Worm (Caenorhabditis elegans) whole organism, L4 larva: ENCODE results near the gene fbxb-49.

Experiments used
- F44E2.7 ChIP-seq: fragments of 200-800 bp; sonication (Bioruptor generic); IDR thresholded peaks from 2 replicates; pipeline ENCODE4 v2.1.2; 2022; ENCODE audit warnings: missing genetic modification characterization, missing compliant biosample characterization
- R02D3.7 ChIP-seq: fragments of 150-350 bp; sonication (generic microtip); optimal IDR thresholded peaks from 3 replicates; lab custom pipeline; 2014; ENCODE audit warnings: missing biosample characterization, missing genetic modification characterization
- aha-1 ChIP-seq: fragments of 150-350 bp; peaks from one replicate; lab custom pipeline; 2014; ENCODE audit warnings: missing biosample characterization, missing genetic modification characterization
- ceh-32 ChIP-seq: sonication (generic microtip); optimal IDR thresholded peaks from 2 replicates; lab custom pipeline; 2016; ENCODE audit warnings: mild to moderate bottlenecking, missing genetic modification characterization, missing compliant biosample characterization; ENCODE audit not compliant: poor library complexity
- ceh-62 ChIP-seq: sonication (generic microtip); optimal IDR thresholded peaks from 2 replicates; lab custom pipeline; 2017; ENCODE audit warnings: missing biosample characterization, missing genetic modification characterization
- ces-1 ChIP-seq: fragments of 150-350 bp; sonication (generic microtip); optimal IDR thresholded peaks from 4 replicates; lab custom pipeline; 2014; ENCODE audit warnings: missing biosample characterization, missing genetic modification reagents, missing genetic modification characterization
- daf-16 ChIP-seq, 3 experiments: sonication (generic microtip); optimal IDR thresholded peaks; 2 replicates each; lab custom pipeline; 2016 to 2017; ENCODE audit warnings: missing genetic modification characterization in 3 of 3, missing genetic modification reagents in 3 of 3, mild to moderate bottlenecking in 2 of 3, missing compliant biosample characterization in 2 of 3, missing biosample characterization in 1 of 3, moderate library complexity in 1 of 3
- daf-8 ChIP-seq: fragments of 200-800 bp; sonication (Bioruptor generic); IDR thresholded peaks from 2 replicates; pipeline ENCODE4 v1.3.6; 2022; ENCODE audit warnings: missing genetic modification characterization, missing compliant biosample characterization
- egl-27 ChIP-seq: sonication (generic microtip); optimal IDR thresholded peaks from 3 replicates; lab custom pipeline; 2017; ENCODE audit warnings: missing biosample characterization, missing genetic modification reagents, missing genetic modification characterization
- egl-43 ChIP-seq: fragments of 200-800 bp; sonication (Bioruptor generic); IDR thresholded peaks from 2 replicates; pipeline ENCODE4 v1.3.6; 2022; ENCODE audit warnings: missing genetic modification reagents, missing genetic modification characterization, missing compliant biosample characterization
- fos-1 ChIP-seq: fragments of 150-350 bp; optimal IDR thresholded peaks from 2 replicates; lab custom pipeline; 2014; ENCODE audit warnings: missing biosample characterization, missing genetic modification characterization
- hlh-11 ChIP-seq: fragments of 200-800 bp; sonication (Bioruptor generic); optimal IDR thresholded peaks from 2 replicates; lab custom pipeline; 2018; ENCODE audit warnings: mild to moderate bottlenecking, missing genetic modification characterization, missing compliant biosample characterization
- madf-5 ChIP-seq, 2 experiments: fragments of 200-800 bp; sonication (Bioruptor generic); IDR thresholded peaks; 2 replicates each; pipeline ENCODE4 v1.3.6; 2022; ENCODE audit warnings: missing compliant biosample characterization in 2 of 2, missing genetic modification characterization in 2 of 2
- mxl-3 ChIP-seq: fragments of 200-800 bp; sonication (Bioruptor generic); optimal IDR thresholded peaks from 2 replicates; lab custom pipeline; 2018; ENCODE audit warnings: mild to moderate bottlenecking, missing genetic modification characterization, missing compliant biosample characterization
- nhr-102 ChIP-seq: sonication (generic microtip); optimal IDR thresholded peaks from 2 replicates; lab custom pipeline; 2016; ENCODE audit warnings: mild to moderate bottlenecking, missing genetic modification characterization, moderate library complexity, missing compliant biosample characterization
- nhr-237 ChIP-seq: sonication (generic microtip); optimal IDR thresholded peaks from 2 replicates; lab custom pipeline; 2017; ENCODE audit warnings: missing biosample characterization, missing genetic modification characterization
- nhr-25 ChIP-seq: sonication (generic microtip); optimal IDR thresholded peaks from 2 replicates; lab custom pipeline; 2017; ENCODE audit warnings: missing genetic modification characterization, mild to moderate bottlenecking, missing compliant biosample characterization, antibody characterized with exemption, moderate library complexity, borderline replicate concordance; ENCODE audit not compliant: insufficient read depth
- nhr-28 ChIP-seq: fragments of 150-350 bp; optimal IDR thresholded peaks from 2 replicates; lab custom pipeline; 2014; ENCODE audit warnings: missing biosample characterization, missing genetic modification characterization
- nhr-41 ChIP-seq: fragments of 200-800 bp; sonication (Bioruptor generic); IDR thresholded peaks from 2 replicates; pipeline ENCODE4 v1.3.6; 2022; ENCODE audit warnings: missing genetic modification reagents, missing genetic modification characterization, missing compliant biosample characterization
- nhr-77 ChIP-seq: fragments of 150-350 bp; optimal IDR thresholded peaks from 2 replicates; lab custom pipeline; 2014; ENCODE audit warnings: missing biosample characterization, missing genetic modification characterization
- pqm-1 ChIP-seq: sonication (generic microtip); optimal IDR thresholded peaks from 2 replicates; lab custom pipeline; 2017; ENCODE audit warnings: missing biosample characterization, missing genetic modification characterization
- set-16 ChIP-seq: fragments of 200-800 bp; sonication (Bioruptor generic); IDR thresholded peaks from 2 replicates; pipeline ENCODE4 v1.3.6; 2022; ENCODE audit warnings: missing genetic modification reagents, missing genetic modification characterization, missing compliant biosample characterization
- snpc-1.2 ChIP-seq: fragments of 200-800 bp; sonication (Bioruptor generic); IDR thresholded peaks from 2 replicates; pipeline ENCODE4 v1.3.6; 2022; ENCODE audit warnings: missing genetic modification reagents, missing genetic modification characterization, missing compliant biosample characterization
- snpc-4 ChIP-seq: fragments of 150-350 bp; optimal IDR thresholded peaks from 2 replicates; lab custom pipeline; 2014; ENCODE audit warnings: missing biosample characterization, missing genetic modification characterization
- spr-1 ChIP-seq: sonication (generic microtip); optimal IDR thresholded peaks from 2 replicates; lab custom pipeline; 2016; ENCODE audit warnings: mild to moderate bottlenecking, missing genetic modification characterization, missing compliant biosample characterization
- unc-62 ChIP-seq, 3 experiments: fragments of 150-350 bp in 1 of 3; sonication (generic microtip); optimal IDR thresholded peaks in 2 of 3; peaks in 1 of 3; 1 replicate in 1 of 3; 2 replicates in 2 of 3; lab custom pipeline; 2014 to 2017; ENCODE audit warnings: missing biosample characterization in 3 of 3, missing genetic modification characterization in 3 of 3, missing genetic modification reagents in 3 of 3, missing genotype in 1 of 3
- ztf-11 ChIP-seq: fragments of 150-350 bp; optimal IDR thresholded peaks from 2 replicates; lab custom pipeline; 2014; ENCODE audit warnings: missing biosample characterization, missing genetic modification characterization

fbxb-49 gene

ce11 chrII:1600661-1601060, 32.3 kb downstream of the fbxb-49 start, which contains the start of gene bath-26:
Gene bath-26 (minus strand): TSS chrII:1600761.
- peak in 1 of 2 experiments; percentile 30 for TF ChIP-seq unc-62 (GFP tag; optimal IDR thresholded peaks at IDR 0.05 in 1 of 2; lab: Kevin White, UChicago)
- no peak for TF ChIP-seq unc-62 (tag; optimal IDR thresholded peaks at IDR 0.05; lab: Kevin White, UChicago)
- TF ChIP-seq ceh-62 (tag; lab: Kevin White, UChicago) = no peak

DNA sequence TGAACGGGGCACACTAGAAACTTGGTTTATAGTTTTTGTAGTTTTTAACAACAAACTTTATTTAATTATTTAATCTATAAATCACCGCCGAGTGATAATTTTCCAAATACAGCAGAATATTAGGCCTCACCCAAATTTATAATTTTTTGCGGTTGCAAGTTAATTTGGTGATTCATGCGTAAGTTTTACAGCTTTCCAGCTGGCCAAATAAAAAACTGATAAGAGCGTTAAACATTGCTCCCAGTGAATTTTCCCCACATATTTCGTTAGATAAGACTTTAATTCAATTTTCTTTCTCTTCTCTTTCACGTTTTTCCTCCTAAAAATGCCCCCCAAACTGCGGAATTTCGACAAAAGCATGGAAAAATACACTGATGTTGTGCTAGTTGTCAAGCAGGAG, 33.2 kb downstream of the fbxb-49 start, which contains the start of gene bath-47:
bath-47 (plus strand) TSS at position 305 of the 400 bp plus-strand sequence.
- TF ChIP-seq nhr-28 (tag; lab: Kevin White, UChicago) = no peak
- TF ChIP-seq fos-1 (tag; lab: Kevin White, UChicago) = no peak
- no peak for TF ChIP-seq ztf-11 (tag; lab: Kevin White, UChicago)
- TF ChIP-seq mxl-3 (GFP tag; lab: Kevin White, UChicago) = no peak
- no peak for TF ChIP-seq madf-5 (GFP tag; IDR thresholded peaks at IDR 0.05; lab: Robert Waterston, UW)
- no peak for TF ChIP-seq ceh-32 (tag; lab: Kevin White, UChicago)
- TF ChIP-seq, all 104 proteins: peak for 0

DNA sequence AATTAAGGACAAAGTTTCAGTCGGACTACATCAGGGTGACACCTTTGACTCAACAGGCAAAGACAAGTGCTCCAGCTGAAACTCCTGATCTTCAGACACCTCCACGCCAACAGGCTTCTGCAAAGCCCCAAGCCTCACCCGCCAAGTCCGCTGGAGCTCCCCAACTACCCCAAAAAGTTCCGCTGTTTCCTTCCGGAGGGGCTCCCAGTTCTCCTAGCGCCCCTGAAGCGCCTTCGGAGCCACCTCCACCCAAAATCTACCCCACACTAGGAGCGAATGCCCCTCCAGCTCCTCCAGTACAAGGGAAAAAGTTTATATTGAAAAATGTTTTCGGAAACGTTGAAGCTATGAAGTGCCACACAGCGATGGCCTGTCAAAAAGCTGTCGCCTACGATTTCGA, 34.7 kb downstream of the fbxb-49 start:
- TF ChIP-seq nhr-237 (tag; lab: Kevin White, UChicago) (no peak), set-16 (GFP tag; lab: Robert Waterston, UW) (peak; percentile 84)

ce11 chrII:1605010-1605409, 36.7 kb downstream of the fbxb-49 start:
- TF ChIP-seq nhr-25 (no peak), egl-27 (tag; lab: Kevin White, UChicago) (no peak), set-16 (GFP tag; lab: Robert Waterston, UW) (no peak), nhr-77 (no peak), aha-1 (tag; lab: Kevin White, UChicago) (no peak)

DNA sequence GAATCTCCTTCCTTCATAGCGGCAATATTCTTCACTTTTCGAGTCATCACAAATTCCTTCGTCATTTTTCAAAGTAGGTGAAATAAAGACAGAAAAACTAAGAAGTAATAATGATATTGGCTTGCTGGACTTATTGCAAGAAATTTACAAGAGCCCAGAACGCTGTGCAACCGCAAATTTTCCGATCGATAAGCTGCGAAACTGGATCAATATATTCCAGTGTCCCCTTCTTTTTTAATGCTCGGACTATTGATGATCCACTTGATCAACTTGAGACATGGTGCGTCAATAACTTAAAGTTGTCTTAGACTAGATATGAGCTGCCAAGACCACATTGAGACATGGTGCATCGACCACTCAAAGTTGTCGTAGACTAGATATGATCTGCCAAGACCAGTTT, 37.8 kb downstream of the fbxb-49 start, which contains the start of gene bath-33:
bath-33 (minus strand) TSS at position 101 of the 400 bp plus-strand sequence.
- TF ChIP-seq snpc-4 (tag; lab: Kevin White, UChicago) (no peak), ces-1 (GFP tag; lab: Kevin White, UChicago) (no peak), egl-43 (GFP tag; lab: Robert Waterston, UW) (no peak), aha-1 (tag; lab: Kevin White, UChicago) (no peak), R02D3.7 (tag; lab: Kevin White, UChicago) (no peak), nhr-102 (tag; lab: Kevin White, UChicago) (no peak), daf-8 (GFP tag; lab: Robert Waterston, UW) (no peak), F44E2.7 (GFP tag; lab: Robert Waterston, UW) (no peak), mxl-3 (GFP tag; lab: Kevin White, UChicago) (no peak), nhr-28 (tag; lab: Kevin White, UChicago) (no peak), spr-1 (tag; lab: Kevin White, UChicago) (no peak), ceh-62 (tag; lab: Kevin White, UChicago) (no peak)
- TF ChIP-seq, all 104 proteins: peak for 0

DNA sequence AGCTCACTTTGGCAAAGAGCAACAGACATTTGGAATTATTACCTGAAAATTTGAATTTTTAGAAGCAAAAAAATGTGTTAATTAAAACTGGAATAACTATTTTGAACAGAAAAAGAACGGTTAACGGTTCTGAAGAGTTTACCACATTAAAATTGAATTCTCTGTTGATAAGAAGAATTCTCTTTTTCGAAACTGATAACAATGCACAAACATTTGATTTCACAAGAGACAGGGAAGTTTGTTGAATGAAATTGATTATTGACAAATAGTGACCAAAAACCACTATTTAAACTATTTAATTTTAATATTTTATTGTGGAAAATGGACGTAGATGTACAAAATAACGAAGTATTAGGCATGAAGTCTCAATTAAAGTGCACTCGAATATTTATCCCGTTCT, 39.3 kb downstream of the fbxb-49 start:
- TF ChIP-seq nhr-77 (peak; percentile 46), snpc-1.2 (GFP tag; lab: Robert Waterston, UW) (no peak), hlh-11 (peak; percentile 15), nhr-28 (tag; lab: Kevin White, UChicago) (peak; percentile 48), daf-16 (GFP tag; optimal IDR thresholded peaks at IDR 0.05; lab: Kevin White, UChicago) (no peak), daf-16 (tag; optimal IDR thresholded peaks at IDR 0.05; lab: Kevin White, UChicago) (peak; percentile 86), pqm-1 (tag; lab: Kevin White, UChicago) (peak; percentile 80)

DNA sequence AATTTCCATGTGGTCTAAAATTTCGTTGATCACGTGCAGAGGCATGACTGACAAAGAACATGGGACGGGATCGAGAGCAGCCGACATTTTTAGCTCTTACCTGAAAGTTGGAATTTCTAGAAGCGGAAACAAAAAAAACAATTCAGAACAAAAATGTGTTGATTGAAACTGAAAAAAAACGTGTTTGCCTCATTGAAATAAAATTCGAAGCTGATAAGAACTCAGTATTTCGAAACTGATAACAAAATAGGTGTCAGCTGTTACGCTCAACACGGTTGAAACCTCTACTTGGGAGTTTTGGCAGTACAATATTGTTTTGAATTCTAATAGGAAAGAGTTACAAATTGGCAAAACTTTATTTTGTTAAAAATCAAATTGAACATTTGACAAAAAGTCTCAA, 40.6 kb downstream of the fbxb-49 start:
- TF ChIP-seq nhr-41 (GFP tag; lab: Robert Waterston, UW) = no peak
- TF ChIP-seq nhr-28 (tag; lab: Kevin White, UChicago) = peak; percentile 59
- TF ChIP-seq daf-16 (GFP tag; optimal IDR thresholded peaks at IDR 0.05; lab: Kevin White, UChicago) = no peak
- peak; percentile 85 for TF ChIP-seq daf-16 (tag; optimal IDR thresholded peaks at IDR 0.05; lab: Kevin White, UChicago)
- peak; percentile 82 for TF ChIP-seq pqm-1 (tag; lab: Kevin White, UChicago)
- peak; percentile 56 for TF ChIP-seq hlh-11
- TF ChIP-seq nhr-77 = peak; percentile 49
- TF ChIP-seq daf-8 (GFP tag; lab: Robert Waterston, UW) = no peak
- TF ChIP-seq mxl-3 (GFP tag; lab: Kevin White, UChicago) = peak; percentile 31
- TF ChIP-seq, all 104 proteins: peak for 6
